Fruit fly (Drosophila melanogaster): Measurements from ENCODE around the gene CG6454.

CG6454 gene

dm6 chr3R:24348420-24349190, at the start of gene CG6454, which contains the start of gene CG5746:
CG6454 (plus strand) TSS chr3R:24349182.
CG5746 (minus strand) TSS chr3R:24348791.
- TF ChIP-seq CG17801 (GFP tag; optimal IDR thresholded peaks at IDR 0.05; ENCODE audit: partially characterized antibody) = peak; percentile 28

- peak; percentile 52 for TF ChIP-seq CG17801 (GFP tag; optimal IDR thresholded peaks at IDR 0.05; ENCODE audit: partially characterized antibody)
These were observed 47.5 kb upstream of the CG6454 start for dm6 chr3R:24301520-24301919.

- TF ChIP-seq CG17801 (GFP tag; optimal IDR thresholded peaks at IDR 0.05; ENCODE audit: partially characterized antibody) = peak; percentile 43
These were observed 45.9 kb upstream of the CG6454 start for dm6 chr3R:24303060-24303459.

- peak; percentile 17 for TF ChIP-seq CG17801 (GFP tag; optimal IDR thresholded peaks at IDR 0.05; ENCODE audit: partially characterized antibody)
These were observed 30.5 kb upstream of the CG6454 start, which contains the start of the genes Nab2 and BRWD3 for dm6 chr3R:24318217-24319082. Nab2 (minus strand) TSS chr3R:24318419. BRWD3 (plus strand) TSS chr3R:24319000.

- TF ChIP-seq CG17801 (GFP tag; optimal IDR thresholded peaks at IDR 0.05; ENCODE audit: partially characterized antibody) = no peak
These were observed 29.9 kb upstream of the CG6454 start for dm6 chr3R:24319083-24319381.

- no peak for TF ChIP-seq CG17801 (GFP tag; optimal IDR thresholded peaks at IDR 0.05; ENCODE audit: partially characterized antibody)
These were observed 29.2 kb upstream of the CG6454 start for dm6 chr3R:24319632-24320341.

dm6 chr3R:24320342-24320711, 28.7 kb upstream of the CG6454 start:
- TF ChIP-seq CG17801 (GFP tag; optimal IDR thresholded peaks at IDR 0.05; ENCODE audit: partially characterized antibody) = peak; percentile 8

- no peak for TF ChIP-seq CG17801 (GFP tag; optimal IDR thresholded peaks at IDR 0.05; ENCODE audit: partially characterized antibody)
These were observed 15.7 kb upstream of the CG6454 start, which contains the start of the genes Rrp5 and Dis3 for dm6 chr3R:24333182-24333808. Rrp5 (minus strand) TSS chr3R:24333316. Dis3 (plus strand) TSS chr3R:24333433.

dm6 chr3R:24336622-24337021, 12.4 kb upstream of the CG6454 start, which contains the start of gene CG6432:
CG6432 (plus strand) TSS chr3R:24336922.
- no peak for TF ChIP-seq CG17801 (GFP tag; optimal IDR thresholded peaks at IDR 0.05; ENCODE audit: partially characterized antibody)

dm6 chr3R:24341251-24341650, 7.7 kb upstream of the CG6454 start, which contains the start of gene Ms:
Ms (plus strand) TSS chr3R:24341551.
- no peak for TF ChIP-seq CG17801 (GFP tag; optimal IDR thresholded peaks at IDR 0.05; ENCODE audit: partially characterized antibody)

- no peak for TF ChIP-seq CG17801 (GFP tag; optimal IDR thresholded peaks at IDR 0.05; ENCODE audit: partially characterized antibody)
These were observed 4.5 kb downstream of the CG6454 start for dm6 chr3R:24353448-24353847.

- no peak for TF ChIP-seq CG17801 (GFP tag; optimal IDR thresholded peaks at IDR 0.05; ENCODE audit: partially characterized antibody)
These were observed 8.7 kb downstream of the CG6454 start, which contains the start of gene Golgin84 for dm6 chr3R:24357698-24358097. Golgin84 (minus strand) TSS chr3R:24357938.

dm6 chr3R:24359957-24360356, 11.0 kb downstream of the CG6454 start, which contains the start of gene CG18528:
CG18528 (minus strand) TSS chr3R:24360144.
- TF ChIP-seq CG17801 (GFP tag; optimal IDR thresholded peaks at IDR 0.05; ENCODE audit: partially characterized antibody) = no peak

- no peak for TF ChIP-seq CG17801 (GFP tag; optimal IDR thresholded peaks at IDR 0.05; ENCODE audit: partially characterized antibody)
These were observed 12.6 kb downstream of the CG6454 start, which contains the start of the genes CG5762 and CG33339 for dm6 chr3R:24361583-24361982. CG5762 (minus strand) TSS chr3R:24361683. CG33339 (plus strand) TSS chr3R:24361847.
